Worm (Caenorhabditis elegans) whole organism, midembryonic: ENCODE data around the gene srx-6.
"Not testable (repeated sequence)": the region's sequence is repeated elsewhere in the genome, so short reads cannot be mapped to it uniquely, and the experiment has no call there.

Source experiments
- T22C8.4 ChIP-seq: fragments of 200-800 bp; sonication (Bioruptor generic); IDR thresholded peaks from 2 replicates; pipeline ENCODE4 v1.3.6; 2022; ENCODE audit warnings: missing genetic modification characterization, missing compliant biosample characterization
- cog-1 ChIP-seq: sonication (generic microtip); optimal IDR thresholded peaks from 2 replicates; lab custom pipeline; 2016; ENCODE audit warnings: missing genetic modification characterization, missing compliant biosample characterization
- flt-1 ChIP-seq: fragments of 200-800 bp; sonication (Bioruptor generic); IDR thresholded peaks from 2 replicates; pipeline ENCODE4 v1.3.6; 2022; ENCODE audit warnings: missing genetic modification characterization, missing compliant biosample characterization
- klf-2 ChIP-seq: fragments of 200-800 bp; sonication (Bioruptor generic); conservative IDR thresholded peaks from 2 replicates; pipeline ENCODE4 v1.3.6; 2022; ENCODE audit warnings: missing genetic modification reagents, missing genetic modification characterization, missing compliant biosample characterization
- med-1 ChIP-seq: sonication (generic microtip); optimal IDR thresholded peaks from 2 replicates; lab custom pipeline; 2017; ENCODE audit warnings: missing genetic modification characterization, mild to moderate bottlenecking, missing compliant biosample characterization, antibody characterized with exemption, missing genetic modification reagents; ENCODE audit not compliant: insufficient read depth
- ref-1 ChIP-seq: fragments of 200-800 bp; sonication (Bioruptor generic); conservative IDR thresholded peaks from 2 replicates; pipeline ENCODE4 v1.3.6; 2022; ENCODE audit warnings: missing genetic modification reagents, missing genetic modification characterization, missing compliant biosample characterization
- tab-1 ChIP-seq: fragments of 200-800 bp; sonication (Bioruptor generic); IDR thresholded peaks from 2 replicates; pipeline ENCODE4 v1.3.6; 2022; ENCODE audit warnings: missing genetic modification characterization, missing compliant biosample characterization
- ztf-23 ChIP-seq: fragments of 200-800 bp; sonication (Bioruptor generic); IDR thresholded peaks from 2 replicates; pipeline ENCODE4 v1.3.6; 2022; ENCODE audit warnings: missing genetic modification reagents, missing genetic modification characterization, missing compliant biosample characterization
- ztf-29 ChIP-seq: fragments of 200-800 bp; sonication (Bioruptor generic); IDR thresholded peaks from 2 replicates; pipeline ENCODE4 v1.3.6; 2022; ENCODE audit warnings: missing genetic modification reagents, missing genetic modification characterization, missing compliant biosample characterization

srx-6 gene

DNA sequence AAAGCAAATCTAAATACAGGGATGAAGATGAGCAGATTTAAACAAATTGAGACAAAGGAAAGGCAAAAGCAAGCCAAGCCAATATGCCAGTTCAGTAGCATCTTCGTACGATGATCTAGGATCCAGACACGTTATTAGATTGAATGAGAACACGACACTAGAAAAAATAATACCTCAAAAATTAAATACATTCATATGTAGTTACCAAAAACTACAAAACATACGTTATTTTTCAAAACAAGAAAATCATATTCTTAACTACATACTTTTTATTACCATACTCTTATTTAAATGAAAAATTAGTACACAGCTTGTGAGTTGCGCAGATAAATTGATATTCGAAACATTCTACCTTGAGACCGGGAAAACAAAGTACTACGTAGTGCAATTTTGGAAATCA, at the start of gene srx-6:
Gene srx-6 (minus strand): TSS at position 101 of the 400 bp plus-strand sequence.
- TF ChIP-seq ref-1 (GFP tag; lab: Robert Waterston, UW) (no peak), med-1 (GFP tag; lab: Kevin White, UChicago) (no peak), klf-2 (GFP tag; lab: Robert Waterston, UW) (no peak), flt-1 (GFP tag; lab: Robert Waterston, UW) (no peak), ztf-23 (no peak), cog-1 (no peak), ztf-29 (no peak), T22C8.4 (GFP tag; lab: Robert Waterston, UW) (no peak), tab-1 (GFP tag; lab: Robert Waterston, UW) (no peak)

- no peak for TF ChIP-seq ref-1 (GFP tag; lab: Robert Waterston, UW)
- no peak for TF ChIP-seq cog-1
- TF ChIP-seq T22C8.4 (GFP tag; lab: Robert Waterston, UW), result no peak
- TF ChIP-seq med-1 (GFP tag; lab: Kevin White, UChicago), result no peak
- no peak for TF ChIP-seq tab-1 (GFP tag; lab: Robert Waterston, UW)
- no peak for TF ChIP-seq ztf-29
- TF ChIP-seq klf-2 (GFP tag; lab: Robert Waterston, UW), result no peak
- no peak for TF ChIP-seq ztf-23
Measured at ce11 chrV:7361673-7362072, 48.5 kb upstream of the srx-6 start, which contains the start of gene cyp-35A1. cyp-35A1 (minus strand) TSS chrV:7361773.

- TF ChIP-seq ztf-23, result no peak
- TF ChIP-seq med-1 (GFP tag; lab: Kevin White, UChicago), result no peak
- TF ChIP-seq klf-2 (GFP tag; lab: Robert Waterston, UW), result no peak
- TF ChIP-seq cog-1, result no peak
- no peak for TF ChIP-seq ref-1 (GFP tag; lab: Robert Waterston, UW)
- TF ChIP-seq tab-1 (GFP tag; lab: Robert Waterston, UW), result no peak
- TF ChIP-seq ztf-29, result no peak
- no peak for TF ChIP-seq flt-1 (GFP tag; lab: Robert Waterston, UW)
- no peak for TF ChIP-seq T22C8.4 (GFP tag; lab: Robert Waterston, UW)
Measured at ce11 chrV:7357132-7357531, 44.0 kb upstream of the srx-6 start, which contains the start of gene C03G6.6. C03G6.6 (plus strand) TSS chrV:7357432.

DNA sequence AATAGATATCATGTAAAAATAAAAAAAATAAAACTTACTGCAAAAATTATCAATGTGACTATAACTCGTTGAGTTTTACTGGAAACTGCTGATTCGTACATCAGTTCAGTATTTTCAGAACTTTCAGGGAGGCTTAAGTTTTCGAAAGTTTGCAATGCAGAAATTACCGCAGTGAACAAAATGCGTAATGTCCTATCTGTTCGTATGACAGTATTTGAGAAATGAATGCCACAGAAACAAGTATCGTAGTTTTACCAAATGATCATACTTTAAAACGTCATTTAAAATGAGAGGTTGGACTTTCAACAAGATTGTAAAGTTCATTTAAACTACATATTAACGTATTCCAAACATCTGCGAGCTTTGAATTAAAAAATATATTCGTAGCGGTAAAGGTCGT, 43.6 kb upstream of the srx-6 start, which contains the start of gene C03G6.21:
Gene C03G6.21 (minus strand): TSS at position 101 of the 400 bp plus-strand sequence.
- TF ChIP-seq med-1 (GFP tag; lab: Kevin White, UChicago) (no peak), ref-1 (GFP tag; lab: Robert Waterston, UW) (no peak), T22C8.4 (GFP tag; lab: Robert Waterston, UW) (no peak), cog-1 (no peak), klf-2 (GFP tag; lab: Robert Waterston, UW) (no peak), ztf-23 (no peak)

DNA sequence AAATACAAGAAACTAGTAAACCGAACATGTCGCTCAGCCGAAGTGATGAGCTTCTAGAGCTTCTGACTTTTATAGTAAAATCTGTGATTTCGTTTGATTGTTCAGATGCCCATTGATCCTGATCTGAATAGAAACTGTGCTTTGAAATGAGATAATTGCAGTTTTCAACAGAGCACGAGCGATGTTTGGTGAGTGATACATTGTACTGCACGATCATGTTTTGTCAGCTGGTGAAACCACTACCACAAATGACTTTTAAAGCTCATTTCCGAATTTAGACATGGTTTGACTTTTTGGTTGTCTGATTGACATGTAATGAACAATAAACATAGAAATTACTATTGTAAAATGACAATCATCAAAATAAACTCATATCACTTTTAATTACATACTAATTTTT, 42.3 kb upstream of the srx-6 start, which contains the start of gene tag-293:
Gene tag-293 (minus strand): TSS at position 101 of the 400 bp plus-strand sequence.
- no peak for TF ChIP-seq flt-1 (GFP tag; lab: Robert Waterston, UW)

- no peak for TF ChIP-seq ztf-23
- TF ChIP-seq klf-2 (GFP tag; lab: Robert Waterston, UW), result no peak
- no peak for TF ChIP-seq flt-1 (GFP tag; lab: Robert Waterston, UW)
- TF ChIP-seq tab-1 (GFP tag; lab: Robert Waterston, UW), result no peak
Measured at ce11 chrV:7353602-7354001, 40.5 kb upstream of the srx-6 start.

DNA sequence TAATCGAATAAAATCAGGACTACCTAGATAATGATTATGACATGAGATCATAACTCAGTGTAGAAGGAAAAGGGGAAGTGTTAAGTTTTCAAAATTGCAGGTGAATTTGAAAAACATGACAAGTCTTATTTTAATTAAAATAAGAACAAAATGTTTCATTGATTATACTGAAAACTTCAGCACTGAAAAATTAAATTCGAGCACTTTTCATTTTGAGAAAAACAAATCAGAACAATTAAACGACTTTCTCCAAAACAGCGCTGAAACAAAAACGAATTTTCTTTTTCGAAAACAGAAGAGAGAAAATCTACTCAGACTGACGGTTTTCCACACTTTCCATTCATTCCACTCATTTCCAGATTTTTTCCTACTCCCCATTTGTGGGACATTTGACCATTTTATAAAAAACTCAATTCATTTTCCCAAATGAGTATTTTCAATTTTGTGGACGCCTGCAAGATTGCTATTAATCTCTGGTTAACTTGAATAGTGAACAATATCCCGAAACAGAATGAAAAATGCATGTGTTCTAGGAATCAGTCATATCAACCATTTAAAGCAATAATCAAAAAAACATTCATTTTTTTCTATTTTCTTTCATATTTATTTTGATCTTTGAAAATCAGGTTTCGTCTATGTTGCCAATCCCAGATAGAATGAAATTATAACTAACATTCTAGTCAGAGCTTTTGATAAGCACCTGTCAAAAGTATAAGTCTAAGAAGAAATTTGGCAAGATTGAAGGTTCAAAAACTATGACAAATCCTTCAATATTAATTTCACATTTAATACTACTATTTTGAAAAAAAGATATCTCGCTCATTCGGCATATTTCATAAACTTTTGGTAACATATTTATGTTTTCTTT, 39.3 kb upstream of the srx-6 start, which contains the start of the genes srh-231 and srh-275:
Gene srh-231 (minus strand): TSS at position 51 of the 868 bp plus-strand sequence.
Gene srh-275 (plus strand): TSS at position 818 of the 868 bp plus-strand sequence.
- TF ChIP-seq ref-1 (GFP tag; lab: Robert Waterston, UW) (no peak), tab-1 (GFP tag; lab: Robert Waterston, UW) (no peak), flt-1 (GFP tag; lab: Robert Waterston, UW) (no peak), med-1 (GFP tag; lab: Kevin White, UChicago) (no peak), cog-1 (no peak), ztf-23 (no peak), klf-2 (GFP tag; lab: Robert Waterston, UW) (no peak), ztf-29 (no peak), T22C8.4 (GFP tag; lab: Robert Waterston, UW) (no peak)

DNA sequence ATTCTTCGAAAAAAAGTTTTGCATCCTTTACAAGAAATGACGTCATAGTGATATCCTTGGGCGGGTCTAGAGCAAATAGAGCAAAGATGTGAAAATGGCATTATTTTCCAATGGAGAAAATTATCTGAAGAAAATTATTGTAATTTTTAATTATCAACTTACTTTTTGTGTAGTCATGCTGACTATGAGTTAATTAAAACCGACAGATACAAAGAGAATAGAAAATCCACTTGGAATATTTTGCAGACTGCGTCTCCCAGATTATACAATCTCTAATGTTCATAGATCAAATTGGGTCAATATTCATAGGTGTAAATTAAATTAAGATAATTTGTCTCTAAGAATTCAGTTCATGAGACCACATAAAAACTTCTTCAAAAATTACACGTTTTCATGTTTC, 36.4 kb upstream of the srx-6 start, which contains the start of gene nhr-149:
Gene nhr-149 (minus strand): TSS at position 101 of the 400 bp plus-strand sequence.
- no peak for TF ChIP-seq ztf-23
- no peak for TF ChIP-seq klf-2 (GFP tag; lab: Robert Waterston, UW)
- no peak for TF ChIP-seq cog-1
- TF ChIP-seq T22C8.4 (GFP tag; lab: Robert Waterston, UW), result no peak
- no peak for TF ChIP-seq flt-1 (GFP tag; lab: Robert Waterston, UW)
- TF ChIP-seq med-1 (GFP tag; lab: Kevin White, UChicago), result no peak
- TF ChIP-seq tab-1 (GFP tag; lab: Robert Waterston, UW), result no peak
- TF ChIP-seq ztf-29, result no peak
- no peak for TF ChIP-seq ref-1 (GFP tag; lab: Robert Waterston, UW)

DNA sequence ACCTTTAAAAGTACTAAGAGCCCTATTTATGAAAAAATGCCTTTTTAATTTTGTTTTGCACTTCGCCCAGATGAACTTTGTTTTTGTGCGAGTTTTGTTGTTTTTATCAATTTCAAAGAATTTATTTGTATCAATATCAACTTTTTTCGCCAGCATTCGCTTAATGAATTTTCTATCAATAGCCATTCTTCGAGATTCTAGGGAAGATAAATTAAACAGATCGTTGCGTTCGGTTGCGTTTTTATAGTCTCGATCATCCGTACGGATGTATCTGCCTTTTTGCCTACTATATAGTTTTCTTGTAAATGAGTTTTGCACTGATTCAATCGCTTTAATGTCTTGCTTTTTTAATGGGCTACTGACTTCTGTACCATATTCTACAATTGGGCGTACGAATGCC, 32.4 kb upstream of the srx-6 start, which contains the start of gene nhr-147:
Gene nhr-147 (plus strand): TSS at position 301 of the 400 bp plus-strand sequence.
- not testable (repeated sequence) for TF ChIP-seq med-1 (GFP tag; lab: Kevin White, UChicago); klf-2 (GFP tag; lab: Robert Waterston, UW); flt-1 (GFP tag; lab: Robert Waterston, UW)
